Worm (Caenorhabditis elegans): ENCODE results near the gene F44A2.3.

The F44A2.3 gene

DNA sequence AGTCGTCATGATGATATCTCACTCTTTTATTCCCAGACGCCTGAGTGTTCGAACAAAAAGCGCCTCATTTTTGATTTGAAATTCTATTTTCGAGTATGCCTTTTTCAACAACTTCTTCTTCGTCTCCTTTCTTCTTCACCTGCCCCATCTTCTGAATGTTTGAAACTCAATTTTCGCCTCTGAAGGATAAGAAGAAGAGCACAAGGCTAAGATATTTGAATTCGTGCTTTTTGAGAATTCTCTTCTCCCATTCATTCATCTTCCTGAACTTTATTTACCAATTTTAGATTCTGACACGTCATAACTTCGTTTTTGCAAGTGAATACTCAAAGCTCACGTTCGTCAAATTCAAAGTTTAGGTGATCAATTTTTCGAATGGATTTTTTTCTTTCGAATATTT lies 11.8 kb downstream of the F44A2.3 start:
- TF ChIP-seq ces-1 (GFP tag; optimal IDR thresholded peaks at IDR 0.05) (peak; percentile 38), elt-1 (tag; optimal IDR thresholded peaks at IDR 0.05; ENCODE audit: borderline replicate concordance, insufficient read depth) (no peak), bed-3 (GFP tag; optimal IDR thresholded peaks at IDR 0.05) (no peak), mab-5 (tag; optimal IDR thresholded peaks at IDR 0.05) (no peak), unc-120 (tag; optimal IDR thresholded peaks at IDR 0.05; ENCODE audit: poor library complexity, severe bottlenecking) (no peak)

DNA sequence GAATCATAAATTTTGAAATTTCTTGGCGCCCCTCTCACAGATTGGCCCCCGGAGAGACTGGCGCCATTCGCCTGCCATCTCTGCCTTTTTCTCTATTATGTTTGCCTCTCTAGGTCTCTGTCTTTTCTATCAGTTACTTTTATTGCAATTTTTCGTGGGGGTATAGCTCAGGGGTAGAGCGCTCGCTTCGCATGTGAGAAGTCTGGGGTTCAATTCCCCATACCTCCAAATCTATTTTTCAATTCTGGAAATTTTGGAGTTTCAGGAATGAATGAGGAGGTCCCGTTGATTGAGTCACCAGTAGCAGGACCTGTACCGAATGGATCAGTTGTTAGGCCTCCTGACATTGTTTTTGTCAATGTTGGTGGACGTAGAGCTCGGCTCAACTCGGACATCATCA lies 12.8 kb downstream of the F44A2.3 start, which contains the start of gene kvs-3:
TSS of gene kvs-3 (plus strand) at position 266 of the 400 bp plus-strand sequence.
- TF ChIP-seq M03D4.4 (tag; optimal IDR thresholded peaks at IDR 0.05) (peak; percentile 6), sptf-1 (tag; optimal IDR thresholded peaks at IDR 0.05) (peak; percentile 57), elt-3 (tag; optimal IDR thresholded peaks at IDR 0.05) (no peak), mep-1 (tag; optimal IDR thresholded peaks at IDR 0.05) (no peak), hlh-1 (tag; optimal IDR thresholded peaks at IDR 0.05) (no peak), bed-3 (GFP tag; optimal IDR thresholded peaks at IDR 0.05) (peak; percentile 5), ceh-83 (GFP tag; optimal IDR thresholded peaks at IDR 0.05) (peak; percentile 40), tbx-8 (GFP tag; optimal IDR thresholded peaks at IDR 0.05) (no peak), blmp-1 (tag; optimal IDR thresholded peaks at IDR 0.05) (no peak), unc-120 (tag; optimal IDR thresholded peaks at IDR 0.05; ENCODE audit: poor library complexity, severe bottlenecking) (peak; percentile 58), ces-1 (GFP tag; optimal IDR thresholded peaks at IDR 0.05) (no peak)

DNA sequence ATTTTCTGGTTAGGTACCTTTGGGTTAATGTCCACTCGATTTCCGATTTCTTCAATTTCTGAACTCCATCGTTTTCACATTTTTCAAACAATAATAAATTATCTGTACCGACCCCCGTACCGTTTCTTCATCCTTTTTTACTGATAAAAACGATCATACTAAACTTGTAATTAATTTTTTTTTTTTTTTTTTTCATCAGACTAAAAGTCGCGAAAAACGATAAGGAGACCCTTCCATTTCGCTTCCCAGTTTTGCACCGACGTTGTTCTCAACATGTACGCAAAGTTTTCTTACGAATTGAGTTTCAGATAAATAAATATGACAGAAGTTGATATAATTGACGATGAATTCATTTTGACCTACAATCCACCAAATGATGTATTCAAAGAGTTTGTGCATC lies 16.0 kb downstream of the F44A2.3 start, which contains the start of gene F44A2.7:
TSS of gene F44A2.7 (plus strand) at position 301 of the 400 bp plus-strand sequence.
- TF ChIP-seq lin-32 (GFP tag; optimal IDR thresholded peaks at IDR 0.05) (no peak), ztf-11 (tag; optimal IDR thresholded peaks at IDR 0.05) (no peak), ces-1 (GFP tag; optimal IDR thresholded peaks at IDR 0.05) (no peak), nhr-237 (tag; optimal IDR thresholded peaks at IDR 0.05) (no peak), tbx-8 (GFP tag; optimal IDR thresholded peaks at IDR 0.05) (no peak), mls-2 (tag; optimal IDR thresholded peaks at IDR 0.05) (no peak), ceh-83 (GFP tag; optimal IDR thresholded peaks at IDR 0.05) (no peak), ham-2 (GFP tag; optimal IDR thresholded peaks at IDR 0.05) (no peak), pha-4 (tag; optimal IDR thresholded peaks at IDR 0.05) (no peak), elt-1 (tag; optimal IDR thresholded peaks at IDR 0.05; ENCODE audit: borderline replicate concordance, insufficient read depth) (no peak), lsy-2 (tag; optimal IDR thresholded peaks at IDR 0.05) (no peak), hlh-1 (tag; optimal IDR thresholded peaks at IDR 0.05) (no peak), unc-62 (GFP tag; optimal IDR thresholded peaks at IDR 0.05) (no peak), sptf-1 (tag; optimal IDR thresholded peaks at IDR 0.05) (no peak), ceh-39 (tag; optimal IDR thresholded peaks at IDR 0.05) (no peak), cnd-1 (tag; optimal IDR thresholded peaks at IDR 0.05) (no peak), drap-1 (GFP tag; optimal IDR thresholded peaks at IDR 0.05) (no peak), zip-8 (tag; optimal IDR thresholded peaks at IDR 0.05) (no peak), blmp-1 (tag; optimal IDR thresholded peaks at IDR 0.05) (no peak)

DNA sequence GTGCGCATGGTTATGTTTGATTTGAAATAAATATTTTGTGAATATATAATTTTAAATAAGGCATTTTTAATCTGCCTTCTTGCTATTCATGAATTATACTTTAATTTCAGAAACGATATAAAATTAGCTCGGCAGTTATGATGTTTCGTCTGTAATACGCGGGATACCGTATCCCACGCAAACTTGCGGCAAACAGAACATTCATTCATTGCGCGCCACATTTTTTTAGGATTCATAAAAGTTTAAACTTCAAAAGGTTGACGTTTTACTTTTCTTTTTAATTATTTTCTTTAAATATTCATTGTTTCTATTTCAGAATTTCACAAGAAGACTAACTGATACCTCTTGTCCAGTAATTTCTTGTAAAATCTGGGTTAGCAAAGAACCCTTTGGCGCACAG lies 17.7 kb downstream of the F44A2.3 start, which contains the start of gene tag-153:
TSS of gene tag-153 (plus strand) at position 200 of the 400 bp plus-strand sequence.
- no peak for TF ChIP-seq pha-4 (tag; optimal IDR thresholded peaks at IDR 0.05)
- no peak for TF ChIP-seq tbx-8 (GFP tag; optimal IDR thresholded peaks at IDR 0.05)
- no peak for TF ChIP-seq ces-1 (GFP tag; optimal IDR thresholded peaks at IDR 0.05)
- no peak for TF ChIP-seq sptf-1 (tag; optimal IDR thresholded peaks at IDR 0.05)
- TF ChIP-seq unc-120 (tag; optimal IDR thresholded peaks at IDR 0.05; ENCODE audit: poor library complexity, severe bottlenecking) = no peak
- TF ChIP-seq ceh-39 (tag; optimal IDR thresholded peaks at IDR 0.05) = no peak
- no peak for TF ChIP-seq nhr-237 (tag; optimal IDR thresholded peaks at IDR 0.05)
- TF ChIP-seq nhr-76 (tag; optimal IDR thresholded peaks at IDR 0.05) = no peak
- no peak for TF ChIP-seq bed-3 (GFP tag; optimal IDR thresholded peaks at IDR 0.05)
- TF ChIP-seq unc-39 (tag; optimal IDR thresholded peaks at IDR 0.05) = no peak
- TF ChIP-seq lin-13 (tag; optimal IDR thresholded peaks at IDR 0.05) = no peak
- no peak for TF ChIP-seq ztf-11 (tag; optimal IDR thresholded peaks at IDR 0.05)
- no peak for TF ChIP-seq M03D4.4 (tag; optimal IDR thresholded peaks at IDR 0.05)
- TF ChIP-seq elt-3 (tag; optimal IDR thresholded peaks at IDR 0.05) = no peak
- no peak for TF ChIP-seq unc-62 (GFP tag; optimal IDR thresholded peaks at IDR 0.05)
- TF ChIP-seq nhr-2 (tag; optimal IDR thresholded peaks at IDR 0.05) = no peak
- TF ChIP-seq elt-1 (tag; optimal IDR thresholded peaks at IDR 0.05; ENCODE audit: borderline replicate concordance, insufficient read depth) = no peak
- TF ChIP-seq drap-1 (GFP tag; optimal IDR thresholded peaks at IDR 0.05) = no peak
- TF ChIP-seq hlh-1 (tag; optimal IDR thresholded peaks at IDR 0.05) = no peak

DNA sequence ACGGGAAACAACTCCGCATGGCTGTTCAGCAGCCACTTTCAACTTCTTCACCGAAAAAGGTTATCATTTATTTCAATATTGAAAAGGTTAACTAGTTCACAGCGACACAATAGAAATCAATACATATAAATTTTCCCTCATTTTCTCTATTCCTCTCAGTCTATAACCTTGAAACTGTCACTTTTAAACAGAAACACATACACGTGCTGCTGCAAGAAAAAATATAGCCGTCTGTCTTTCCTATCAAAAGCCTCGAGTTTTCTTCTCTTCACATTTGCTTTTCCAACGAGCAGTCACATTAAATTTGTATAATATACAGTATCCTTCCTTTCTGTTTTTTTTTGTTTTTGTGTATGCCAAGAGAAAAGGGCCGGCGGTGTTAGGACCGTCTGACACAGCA lies 19.0 kb downstream of the F44A2.3 start:
- TF ChIP-seq nhr-28 (tag; optimal IDR thresholded peaks at IDR 0.05) (no peak), nhr-2 (tag; optimal IDR thresholded peaks at IDR 0.05) (no peak), mab-5 (tag; optimal IDR thresholded peaks at IDR 0.05) (no peak), unc-62 (GFP tag; optimal IDR thresholded peaks at IDR 0.05) (no peak), M03D4.4 (tag; optimal IDR thresholded peaks at IDR 0.05) (no peak), elt-3 (tag; optimal IDR thresholded peaks at IDR 0.05) (no peak), lin-13 (tag; optimal IDR thresholded peaks at IDR 0.05) (no peak), nhr-76 (tag; optimal IDR thresholded peaks at IDR 0.05) (no peak), ceh-43 (GFP tag; optimal IDR thresholded peaks at IDR 0.05) (no peak), nhr-12 (tag; optimal IDR thresholded peaks at IDR 0.05) (no peak), mep-1 (tag; optimal IDR thresholded peaks at IDR 0.05) (no peak), ceh-83 (GFP tag; optimal IDR thresholded peaks at IDR 0.05) (no peak)

All from whole organism, mixed stage, embryonic.